Worm (Caenorhabditis elegans) whole organism, midembryonic: ENCODE data around the gene C24H12.1.

Experiments used
- ref-1 ChIP-seq: fragments of 200-800 bp; sonication (Bioruptor generic); conservative IDR thresholded peaks from 2 replicates; pipeline ENCODE4 v1.3.6; 2022; ENCODE audit warnings: missing genetic modification reagents, missing genetic modification characterization, missing compliant biosample characterization
- tab-1 ChIP-seq: fragments of 200-800 bp; sonication (Bioruptor generic); IDR thresholded peaks from 2 replicates; pipeline ENCODE4 v1.3.6; 2022; ENCODE audit warnings: missing genetic modification characterization, missing compliant biosample characterization

DNA sequence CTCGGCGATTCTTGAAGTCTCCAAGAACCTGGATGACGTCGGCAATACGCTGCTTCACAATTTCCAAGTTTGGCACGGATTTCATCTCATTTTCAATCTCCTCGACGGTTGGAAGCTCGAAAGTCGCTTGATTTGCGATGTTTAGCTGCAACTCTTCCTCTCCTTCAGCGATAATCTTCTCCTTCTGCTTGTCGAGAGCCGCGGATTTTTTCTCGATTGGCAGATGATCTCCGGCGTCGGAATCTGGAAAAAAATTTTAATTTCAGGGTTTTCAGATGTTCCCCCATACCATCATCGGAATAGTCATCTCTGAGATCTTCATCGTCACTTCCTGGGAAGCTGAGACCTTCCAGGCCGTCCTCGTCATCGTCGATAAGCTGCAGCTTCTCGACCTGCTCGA lies 34.1 kb downstream of the C24H12.1 start:
- no peak for TF ChIP-seq ref-1 (GFP tag; lab: Robert Waterston, UW)
- no peak for TF ChIP-seq tab-1 (GFP tag; lab: Robert Waterston, UW)
